Worm (Caenorhabditis elegans): Measurements from ENCODE around the gene irg-7.

irg-7 gene

ce11 chrX:3250481-3251091, 7.2 kb upstream of the irg-7 start, which contains the start of gene pqn-37:
TSS of gene pqn-37 (minus strand) at chrX:3250531.
- no peak for TF ChIP-seq sdz-12 (GFP tag; optimal IDR thresholded peaks at IDR 0.05)
- peak in 1 of 2 experiments; percentile 3 for TF ChIP-seq unc-62 (GFP tag; optimal IDR thresholded peaks at IDR 0.05 in 1 of 2)
- TF ChIP-seq unc-62 (tag; optimal IDR thresholded peaks at IDR 0.05) = no peak
- TF ChIP-seq aha-1 (tag) = peak; percentile 34
- peak; percentile 40 for TF ChIP-seq nhr-28 (tag; optimal IDR thresholded peaks at IDR 0.05)

DNA sequence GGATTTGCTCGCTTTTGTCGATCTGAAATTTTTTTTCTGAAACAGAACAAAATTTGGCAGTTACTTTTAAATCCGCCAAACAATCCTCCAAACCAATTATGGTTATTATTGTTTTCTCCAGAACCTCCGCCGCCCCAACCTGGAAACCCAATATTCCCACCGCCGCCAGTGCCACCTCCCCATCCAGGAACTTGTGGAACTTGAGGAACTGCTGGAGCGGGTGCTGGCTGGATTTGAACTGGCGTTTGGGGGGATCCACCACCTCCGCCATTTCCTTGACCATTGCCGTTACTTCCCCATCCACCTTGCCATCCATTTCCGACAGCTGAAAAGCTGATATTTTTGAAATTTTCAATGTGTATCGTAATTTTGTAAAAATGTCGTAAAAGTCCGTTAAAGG, 4.3 kb upstream of the irg-7 start:
- TF ChIP-seq unc-62 (GFP tag; optimal IDR thresholded peaks at IDR 0.05 in 1 of 2) (peak in 1 of 2 experiments; percentile 33), unc-62 (tag; optimal IDR thresholded peaks at IDR 0.05) (no peak), D1046.2 (GFP tag; IDR thresholded peaks at IDR 0.05) (0 out of 2 replicates have a peak, but pooled peaks have one; percentile 60), madf-5 (GFP tag; IDR thresholded peaks at IDR 0.05) (no peak), gei-8 (GFP tag; optimal IDR thresholded peaks at IDR 0.05) (no peak), set-16 (GFP tag; IDR thresholded peaks at IDR 0.05) (peak; percentile 65), daf-12 (tag; optimal IDR thresholded peaks at IDR 0.05) (no peak), lsy-2 (tag; optimal IDR thresholded peaks at IDR 0.05) (no peak)

DNA sequence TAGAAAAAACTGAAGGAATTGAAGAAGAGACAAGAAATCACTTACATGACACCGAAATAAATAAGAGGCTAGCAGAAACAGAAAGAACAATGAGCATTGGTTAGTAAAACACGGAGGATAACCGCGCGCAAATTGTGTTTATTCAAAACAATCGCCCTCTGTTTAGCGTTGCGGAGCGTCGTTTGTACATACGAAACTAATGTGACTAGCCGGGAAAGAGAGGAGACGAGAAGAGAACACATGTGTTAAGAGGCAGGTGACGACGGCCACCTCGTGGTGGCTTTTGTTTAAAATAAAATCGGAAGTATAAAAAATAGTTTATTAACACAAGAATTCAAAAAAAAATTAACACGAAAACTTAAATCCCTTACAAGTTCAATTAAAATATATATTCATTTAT, 2.4 kb upstream of the irg-7 start, which contains the start of gene F40F4.7:
F40F4.7 (minus strand) TSS at position 122 of the 400 bp plus-strand sequence.
- TF ChIP-seq nhr-41 (GFP tag; IDR thresholded peaks at IDR 0.05) (no peak), dmd-6 (GFP tag; IDR thresholded peaks at IDR 0.05) (peak; percentile 63), lir-3 (tag; optimal IDR thresholded peaks at IDR 0.05) (no peak), F10B5.3 (tag; optimal IDR thresholded peaks at IDR 0.05) (no peak), tra-1 (GFP tag; IDR thresholded peaks at IDR 0.05) (no peak), nhr-111 (GFP tag; optimal IDR thresholded peaks at IDR 0.05) (no peak), mes-2 (tag; optimal IDR thresholded peaks at IDR 0.05; ENCODE audit: poor library complexity, severe bottlenecking) (peak; percentile 69), hmg-1.1 (GFP tag; IDR thresholded peaks at IDR 0.05) (peak; percentile 47), mxl-3 (GFP tag; optimal IDR thresholded peaks at IDR 0.05) (peak; percentile 96), nhr-237 (tag; optimal IDR thresholded peaks at IDR 0.05) (no peak), saeg-2 (GFP tag; IDR thresholded peaks at IDR 0.05) (no peak), daf-16 (GFP tag; optimal IDR thresholded peaks at IDR 0.05) (peak in 1 of 2 experiments; percentile 44), daf-16 (tag; optimal IDR thresholded peaks at IDR 0.05) (peak; percentile 47), nhr-6 (tag; optimal IDR thresholded peaks at IDR 0.05) (peak; percentile 23), dmd-9 (GFP tag; IDR thresholded peaks at IDR 0.05) (no peak), ceh-82 (tag; optimal IDR thresholded peaks at IDR 0.05) (no peak), ZK546.5 (tag; optimal IDR thresholded peaks at IDR 0.05) (no peak), arid-1 (GFP tag; conservative IDR thresholded peaks at IDR 0.05) (peak; percentile 55; the same call in 1 of the 2 replicates), lin-15B (tag; optimal IDR thresholded peaks at IDR 0.05) (no peak), nhr-25 (tag; optimal IDR thresholded peaks at IDR 0.05; ENCODE audit: borderline replicate concordance, insufficient read depth) (no peak), F37D6.2 (tag; optimal IDR thresholded peaks at IDR 0.05) (no peak), Y48G9A.11 (GFP tag; IDR thresholded peaks at IDR 0.05) (no peak), aha-1 (tag) (peak; percentile 96), zag-1 (tag; optimal IDR thresholded peaks at IDR 0.05) (no peak), set-16 (GFP tag; IDR thresholded peaks at IDR 0.05) (no peak), nhr-102 (tag; optimal IDR thresholded peaks at IDR 0.05) (peak; percentile 20), ceh-32 (tag; optimal IDR thresholded peaks at IDR 0.05; ENCODE audit: poor library complexity) (no peak), Y105C5A.15 (GFP tag; IDR thresholded peaks at IDR 0.05) (no peak), nhr-11 (tag; optimal IDR thresholded peaks at IDR 0.05) (peak; percentile 59), lsy-2 (tag; optimal IDR thresholded peaks at IDR 0.05) (peak in 1 of 2 experiments; percentile 68), spr-3 (GFP tag; optimal IDR thresholded peaks at IDR 0.05) (no peak), dpl-1 (GFP tag; optimal IDR thresholded peaks at IDR 0.05) (peak; percentile 56), lin-29 (GFP tag; IDR thresholded peaks at IDR 0.05) (no peak), ceh-62 (tag; optimal IDR thresholded peaks at IDR 0.05) (no peak), pqm-1 (tag; optimal IDR thresholded peaks at IDR 0.05) (peak; percentile 11), dmd-8 (GFP tag; IDR thresholded peaks at IDR 0.05) (no peak), rbr-2 (tag; optimal IDR thresholded peaks at IDR 0.05) (peak; percentile 44), zip-2 (tag; optimal IDR thresholded peaks at IDR 0.05) (no peak), lin-13 (GFP tag; optimal IDR thresholded peaks at IDR 0.05) (peak; percentile 37), Y75B8A.6 (GFP tag; IDR thresholded peaks at IDR 0.05) (no peak)
